Fruit fly (Drosophila melanogaster) S2 (cell line): ENCODE measurements around the gene Fas2.

ENCODE experiments used
- CG8478 ChIP-seq: fragments of >200 bp; optimal IDR thresholded peaks from 2 replicates; lab custom pipeline; 2018
- CTCF ChIP-seq, 2 experiments: fragments of >200 bp; optimal IDR thresholded peaks; 2 replicates each; lab custom pipeline; 2018

DNA sequence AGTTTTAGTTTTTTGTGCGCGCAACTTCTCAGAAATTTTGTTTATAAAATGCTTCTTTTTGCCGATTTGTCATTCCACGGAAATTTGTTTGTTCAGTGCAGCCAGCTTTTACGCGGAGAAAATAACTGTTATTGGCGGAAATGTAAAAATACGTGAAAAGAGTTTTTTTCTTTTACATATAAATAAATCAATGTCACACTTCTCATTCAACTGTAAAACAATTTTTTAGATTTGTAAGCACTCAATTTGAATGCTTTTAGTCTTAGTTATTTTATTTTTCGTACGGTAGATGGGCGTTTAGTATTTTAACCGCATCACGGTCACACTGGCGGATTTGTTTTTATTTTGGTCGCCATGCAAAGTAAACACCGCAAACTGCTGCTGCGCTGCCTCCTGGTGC lies 101.8 kb downstream of the Fas2 start, which contains the start of the genes Xpac and brn:
- TF ChIP-seq CG8478, result no peak
- no peak for TF ChIP-seq CTCF (optimal IDR thresholded peaks at IDR 0.05; lab: Kevin White, UChicago)
